Fruit fly (Drosophila melanogaster) whole organism, embryonic: ENCODE data around the gene Ppm1.

ENCODE experiments used
- Bdp1 ChIP-seq: fragments of 200-800 bp; sonication (Bioruptor generic); optimal IDR thresholded peaks from 3 replicates; lab custom pipeline; 2016; ENCODE audit warnings: missing biosample characterization, missing genetic modification characterization
- CG10274 ChIP-seq: fragments of 200-800 bp; sonication (Bioruptor generic); optimal IDR thresholded peaks from 3 replicates; lab custom pipeline; 2017; ENCODE audit warnings: missing biosample characterization, mild to moderate bottlenecking, missing genetic modification characterization
- CG11456 ChIP-seq: fragments of 200-800 bp; sonication (Bioruptor generic); IDR thresholded peaks from 3 replicates; pipeline ENCODE4 v1.3.6; 2022; ENCODE audit warnings: missing biosample characterization, missing genetic modification characterization
- CG11723 ChIP-seq: fragments of 200-800 bp; sonication (Bioruptor generic); optimal IDR thresholded peaks from 2 replicates; lab custom pipeline; 2017; ENCODE audit warnings: missing biosample characterization, mild to moderate bottlenecking, missing genetic modification characterization
- CG12071 ChIP-seq: fragments of 200-800 bp; sonication (Bioruptor generic); optimal IDR thresholded peaks from 3 replicates; lab custom pipeline; 2018; ENCODE audit warnings: missing biosample characterization, mild to moderate bottlenecking, missing genetic modification characterization
- CG13296 ChIP-seq: fragments of 200-800 bp; sonication (Bioruptor generic); optimal IDR thresholded peaks from 3 replicates; lab custom pipeline; 2018; ENCODE audit warnings: missing biosample characterization, mild to moderate bottlenecking, missing genetic modification characterization
- CG14014 ChIP-seq: fragments of 200-800 bp; sonication (Bioruptor generic); IDR thresholded peaks from 2 replicates; pipeline ENCODE4 v1.3.6; 2022; ENCODE audit warnings: missing biosample characterization, missing genetic modification characterization
- CG15073 ChIP-seq: fragments of 200-800 bp; sonication (Bioruptor generic); optimal IDR thresholded peaks from 2 replicates; lab custom pipeline; 2016; ENCODE audit warnings: missing biosample characterization, missing genetic modification characterization
- CG15269 ChIP-seq: fragments of 200-800 bp; sonication (Bioruptor generic); optimal IDR thresholded peaks from 2 replicates; lab custom pipeline; 2018; ENCODE audit warnings: missing biosample characterization, mild to moderate bottlenecking, missing genetic modification characterization, moderate library complexity
- CG16863 ChIP-seq: fragments of 200-800 bp; sonication (Bioruptor generic); optimal IDR thresholded peaks from 3 replicates; lab custom pipeline; 2016; ENCODE audit warnings: missing biosample characterization, missing genetic modification characterization
- CG17359 ChIP-seq: fragments of 200-800 bp; sonication (Bioruptor generic); optimal IDR thresholded peaks from 3 replicates; lab custom pipeline; 2018; ENCODE audit warnings: missing biosample characterization, mild to moderate bottlenecking, missing genetic modification characterization, moderate library complexity
- CG1832 ChIP-seq: fragments of 200-800 bp; sonication (Bioruptor generic); optimal IDR thresholded peaks from 2 replicates; lab custom pipeline; 2017; ENCODE audit warnings: missing biosample characterization, mild to moderate bottlenecking, missing genetic modification characterization, inconsistent platforms
- CG2120 ChIP-seq: fragments of 200-800 bp; sonication (Bioruptor generic); optimal IDR thresholded peaks from 3 replicates; lab custom pipeline; 2016; ENCODE audit warnings: missing biosample characterization, missing genetic modification characterization
- CG6175 ChIP-seq: fragments of 200-800 bp; sonication (Bioruptor generic); IDR thresholded peaks from 3 replicates; pipeline ENCODE4 v1.3.6; 2022; ENCODE audit warnings: missing biosample characterization, missing genetic modification characterization
- CG8388 ChIP-seq: fragments of 200-800 bp; sonication (Bioruptor generic); optimal IDR thresholded peaks from 2 replicates; lab custom pipeline; 2019; ENCODE audit warnings: missing biosample characterization, mild to moderate bottlenecking, missing genetic modification characterization, moderate library complexity
- CTCF ChIP-seq: fragments of 200-800 bp; sonication (Bioruptor generic); optimal IDR thresholded peaks from 2 replicates; lab custom pipeline; 2017; ENCODE audit warnings: missing biosample characterization, mild to moderate bottlenecking, missing genetic modification characterization, moderate library complexity
- Dbx ChIP-seq: fragments of 200-800 bp; sonication (Bioruptor generic); IDR thresholded peaks from 3 replicates; pipeline ENCODE4 v1.3.6; 2022; ENCODE audit warnings: missing biosample characterization, missing genetic modification characterization
- Dek ChIP-seq: fragments of 200-800 bp; sonication (Bioruptor generic); optimal IDR thresholded peaks from 3 replicates; lab custom pipeline; 2019; ENCODE audit warnings: missing biosample characterization, mild to moderate bottlenecking, missing genetic modification characterization, moderate library complexity
- Doc2 ChIP-seq: fragments of 200-800 bp; sonication (Bioruptor generic); IDR thresholded peaks from 2 replicates; pipeline ENCODE4 v1.3.6; 2022; ENCODE audit warnings: missing biosample characterization, missing genetic modification characterization
- Gug ChIP-seq: fragments of 200-800 bp; sonication (Bioruptor generic); IDR thresholded peaks from 4 replicates; pipeline ENCODE4 v1.3.6; 2022; ENCODE audit warnings: missing biosample characterization, missing genetic modification characterization
- HLHmδ ChIP-seq: fragments of 200-800 bp; sonication (Bioruptor generic); optimal IDR thresholded peaks from 2 replicates; lab custom pipeline; 2018; ENCODE audit warnings: missing biosample characterization, mild to moderate bottlenecking, missing genetic modification characterization, moderate library complexity
- HmgZ ChIP-seq: fragments of 200-800 bp; sonication (Bioruptor generic); optimal IDR thresholded peaks from 2 replicates; lab custom pipeline; 2018; ENCODE audit warnings: missing biosample characterization, mild to moderate bottlenecking, missing genetic modification characterization
- MBD-R2 ChIP-seq: fragments of 200-800 bp; sonication (Bioruptor generic); IDR thresholded peaks from 2 replicates; pipeline ENCODE4 v1.3.6; 2022; ENCODE audit warnings: missing biosample characterization, missing genetic modification characterization
- NK7.1 ChIP-seq: fragments of 200-800 bp; sonication (Bioruptor generic); optimal IDR thresholded peaks from 3 replicates; lab custom pipeline; 2016; ENCODE audit warnings: missing biosample characterization, missing genetic modification characterization
- Oaz ChIP-seq: fragments of 200-800 bp; sonication (Bioruptor generic); IDR thresholded peaks from 2 replicates; pipeline ENCODE4 v1.3.6; 2022; ENCODE audit warnings: missing biosample characterization, missing genetic modification characterization
- Pdp1 ChIP-seq, 2 experiments: fragments of 200-800 bp; sonication (Bioruptor generic); optimal IDR thresholded peaks; 3 replicates each; lab custom pipeline; 2016; ENCODE audit warnings: missing biosample characterization in 2 of 2, missing genetic modification characterization in 2 of 2, mild to moderate bottlenecking in 1 of 2, moderate library complexity in 1 of 2
- Scr ChIP-seq: fragments of 200-800 bp; sonication (Bioruptor generic); IDR thresholded peaks from 2 replicates; pipeline ENCODE4 v1.3.6; 2022; ENCODE audit warnings: missing biosample characterization, missing genetic modification characterization; ENCODE audit not compliant: partially characterized antibody
- Stat92E ChIP-seq, 3 experiments: fragments of >200 bp in 2 of 3; fragments of 200-800 bp in 1 of 3; sonication (Bioruptor generic) in 1 of 3; optimal IDR thresholded peaks; 2 replicates each; lab custom pipeline; 2017 to 2019; ENCODE audit warnings: missing biosample characterization in 3 of 3, missing genetic modification characterization in 3 of 3, mild to moderate bottlenecking in 1 of 3, moderate library complexity in 1 of 3
- Xrp1 ChIP-seq: fragments of 200-800 bp; sonication (Bioruptor generic); IDR thresholded peaks from 2 replicates; pipeline ENCODE4 v1.3.6; 2022; ENCODE audit warnings: missing biosample characterization, missing genetic modification characterization
- bbx ChIP-seq: fragments of 200-800 bp; sonication (Bioruptor generic); IDR thresholded peaks from 2 replicates; pipeline ENCODE4 v1.3.6; 2022; ENCODE audit warnings: missing biosample characterization, missing genetic modification characterization; ENCODE audit not compliant: partially characterized antibody
- chn ChIP-seq: fragments of 200-800 bp; sonication (Bioruptor generic); optimal IDR thresholded peaks from 2 replicates; lab custom pipeline; 2016; ENCODE audit warnings: missing biosample characterization, missing genetic modification characterization
- ftz-f1 ChIP-seq: fragments of 200-800 bp; sonication (Bioruptor generic); optimal IDR thresholded peaks from 2 replicates; lab custom pipeline; 2016; ENCODE audit warnings: missing biosample characterization, missing genetic modification characterization
- kah ChIP-seq: fragments of 200-800 bp; sonication (Bioruptor generic); optimal IDR thresholded peaks from 2 replicates; lab custom pipeline; 2018; ENCODE audit warnings: missing biosample characterization, mild to moderate bottlenecking, missing genetic modification characterization
- kay ChIP-seq: fragments of 200-800 bp; sonication (Bioruptor generic); optimal IDR thresholded peaks from 2 replicates; lab custom pipeline; 2016; ENCODE audit warnings: missing biosample characterization, missing genetic modification characterization
- lmd ChIP-seq: fragments of 200-800 bp; sonication (Bioruptor generic); IDR thresholded peaks from 2 replicates; pipeline ENCODE4 v1.3.6; 2022; ENCODE audit warnings: missing biosample characterization, missing genetic modification characterization
- nom ChIP-seq: fragments of 200-800 bp; sonication (Bioruptor generic); optimal IDR thresholded peaks from 2 replicates; lab custom pipeline; 2017; ENCODE audit warnings: missing biosample characterization, missing genetic modification characterization, mild to moderate bottlenecking, moderate library complexity, missing genetic modification reagents
- odd ChIP-seq: fragments of 200-800 bp; sonication (Bioruptor generic); optimal IDR thresholded peaks from 2 replicates; lab custom pipeline; 2017; ENCODE audit warnings: missing biosample characterization, mild to moderate bottlenecking, missing genetic modification characterization
- pan ChIP-seq, 4 experiments: fragments of >200 bp in 3 of 4; fragments of 200-800 bp in 1 of 4; sonication (Bioruptor generic) in 1 of 4; optimal IDR thresholded peaks in 3 of 4; IDR thresholded peaks in 1 of 4; 2 replicates each; pipeline versions ENCODE4 v1.3.6 to Lab custom; 2017 to 2022; ENCODE audit warnings: missing biosample characterization in 2 of 4, missing genetic modification characterization in 2 of 4, mixed read lengths in 1 of 4
- pnt ChIP-seq: fragments of 200-800 bp; sonication (Bioruptor generic); optimal IDR thresholded peaks from 3 replicates; lab custom pipeline; 2016; ENCODE audit warnings: missing biosample characterization, missing genetic modification characterization
- prd ChIP-seq, 3 experiments: fragments of >200 bp in 2 of 3; fragments of 200-800 bp in 1 of 3; sonication (Bioruptor generic) in 1 of 3; optimal IDR thresholded peaks in 2 of 3; IDR thresholded peaks in 1 of 3; 2 replicates in 2 of 3; 3 replicates in 1 of 3; pipeline versions ENCODE4 v1.3.6 to Lab custom; 2017 to 2022; ENCODE audit warnings: missing biosample characterization in 1 of 3, missing genetic modification characterization in 1 of 3
- pros ChIP-seq: fragments of 200-800 bp; sonication (Bioruptor generic); optimal IDR thresholded peaks from 3 replicates; lab custom pipeline; 2019; ENCODE audit warnings: missing biosample characterization, mild to moderate bottlenecking, missing genetic modification characterization, moderate library complexity
- sima ChIP-seq: fragments of 200-800 bp; sonication (Bioruptor generic); optimal IDR thresholded peaks from 2 replicates; lab custom pipeline; 2016; ENCODE audit warnings: missing biosample characterization, missing genetic modification characterization
- sr ChIP-seq: fragments of 200-800 bp; sonication (Bioruptor generic); IDR thresholded peaks from 3 replicates; pipeline ENCODE4 v1.3.6; 2022; ENCODE audit warnings: missing biosample characterization, missing genetic modification characterization
- stwl ChIP-seq: fragments of 200-800 bp; sonication (Bioruptor generic); optimal IDR thresholded peaks from 3 replicates; lab custom pipeline; 2018; ENCODE audit warnings: missing biosample characterization, mild to moderate bottlenecking, missing genetic modification characterization, moderate library complexity
- trh ChIP-seq: fragments of 200-800 bp; sonication (Bioruptor generic); optimal IDR thresholded peaks from 2 replicates; lab custom pipeline; 2016; ENCODE audit warnings: missing biosample characterization, missing genetic modification characterization
- unc-4 ChIP-seq: fragments of 200-800 bp; sonication (Bioruptor generic); IDR thresholded peaks from 2 replicates; pipeline ENCODE4 v1.3.6; 2022; ENCODE audit warnings: missing biosample characterization, missing genetic modification characterization; ENCODE audit not compliant: partially characterized antibody
- yki ChIP-seq: fragments of >200 bp; optimal IDR thresholded peaks from 3 replicates; lab custom pipeline; 2018
- zfh1 ChIP-seq: fragments of 200-800 bp; sonication (Bioruptor generic); IDR thresholded peaks from 3 replicates; pipeline ENCODE4 v1.3.6; 2022; ENCODE audit warnings: missing biosample characterization, missing genetic modification characterization

Ppm1 gene

DNA sequence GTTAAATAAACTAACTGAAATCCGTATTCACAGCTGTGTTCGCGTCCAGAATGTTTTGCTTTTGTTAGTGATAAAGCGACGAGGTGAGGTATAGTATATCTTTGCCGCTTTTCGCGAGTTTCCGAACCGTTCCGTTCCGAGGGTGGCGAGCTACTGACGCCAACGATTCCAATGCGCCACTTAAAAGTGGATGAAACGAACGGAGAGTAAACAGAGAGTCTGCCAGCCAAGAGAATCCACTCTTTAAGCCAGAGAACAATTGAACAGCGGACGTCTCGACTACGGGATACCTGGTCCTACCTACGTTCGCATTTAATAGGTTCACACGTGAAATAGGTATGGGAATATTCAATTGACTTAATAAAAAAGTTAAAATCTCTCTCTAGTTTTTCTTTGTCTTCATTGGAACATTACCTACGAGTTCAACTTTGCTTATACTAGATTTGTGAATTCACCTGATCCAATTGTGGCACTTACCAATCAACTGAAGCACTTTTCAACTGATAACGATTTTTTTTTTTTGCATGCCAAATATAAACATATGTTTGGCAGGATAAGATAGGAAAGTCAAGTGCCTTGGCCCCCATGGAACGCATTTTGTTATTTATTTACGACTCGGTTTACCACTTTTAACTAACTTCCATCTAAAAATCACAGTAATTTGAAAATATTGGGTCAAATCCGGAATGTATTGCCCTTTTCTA is 22.9 kb downstream of the Ppm1 start, which contains the start of gene CG13893:
Gene CG13893, minus strand, starts transcription at position 162 of the 704 bp plus-strand sequence.
- TF ChIP-seq zfh1 (GFP tag; lab: Robert Waterston, UW) (0 out of 3 replicates have a peak, but pooled peaks have one; percentile 20), pros (GFP tag; lab: Kevin White, UChicago) (peak; percentile 55), CG6175 (GFP tag; lab: Robert Waterston, UW) (0 out of 3 replicates have a peak, but pooled peaks have one; percentile 41), lmd (GFP tag; lab: Robert Waterston, UW) (no peak), CG8388 (GFP tag; lab: Kevin White, UChicago) (no peak), kay (GFP tag; lab: Kevin White, UChicago) (no peak), CG13296 (GFP tag; lab: Kevin White, UChicago) (peak; percentile 62), CG17359 (tag; lab: Kevin White, UChicago) (peak; percentile 18), pan (optimal IDR thresholded peaks at IDR 0.05; lab: Kevin White, UChicago) (peak in 1 of 2 experiments; percentile 78), pan (GFP tag; optimal IDR thresholded peaks at IDR 0.05 in 1 of 2, IDR thresholded peaks at IDR 0.05 in 1 of 2) (peak in 1 of 2 experiments; percentile 19), Scr (GFP tag; lab: Robert Waterston, UW) (peak; percentile 40; the same call in 1 of the 2 replicates), Oaz (no peak), Doc2 (GFP tag; lab: Robert Waterston, UW) (no peak), CG12071 (GFP tag; lab: Kevin White, UChicago) (peak; percentile 54), pnt (GFP tag; lab: Kevin White, UChicago) (no peak), odd (no peak), Stat92E (GFP tag; optimal IDR thresholded peaks at IDR 0.05; lab: Kevin White, UChicago) (peak in 1 of 3 experiments; percentile 76), CG15073 (GFP tag; lab: Kevin White, UChicago) (no peak), HmgZ (peak; percentile 73), Gug (GFP tag; lab: Robert Waterston, UW) (no peak; the same call in 3 of the 4 replicates), Dek (tag; lab: Kevin White, UChicago) (no peak), CG2120 (GFP tag; lab: Kevin White, UChicago) (peak; percentile 20), yki (lab: Kevin White, UChicago) (no peak), CTCF (GFP tag; lab: Kevin White, UChicago) (peak; percentile 39), prd (optimal IDR thresholded peaks at IDR 0.05; lab: Kevin White, UChicago) (no peak), prd (GFP tag; IDR thresholded peaks at IDR 0.05; lab: Robert Waterston, UW) (peak; percentile 8; the same call in 1 of the 3 replicates), CG15269 (peak; percentile 21), MBD-R2 (GFP tag; lab: Robert Waterston, UW) (peak; percentile 34; the same call in 1 of the 2 replicates), NK7.1 (GFP tag; lab: Kevin White, UChicago) (peak; percentile 11), Xrp1 (GFP tag; lab: Robert Waterston, UW) (peak; percentile 46; the same call in 1 of the 2 replicates), CG16863 (GFP tag; lab: Kevin White, UChicago) (peak; percentile 9), Bdp1 (GFP tag; lab: Kevin White, UChicago) (no peak), Pdp1 (GFP tag; optimal IDR thresholded peaks at IDR 0.05; lab: Kevin White, UChicago) (peak in 1 of 2 experiments; percentile 16), CG10274 (GFP tag; lab: Kevin White, UChicago) (no peak), HLHmδ (GFP tag; lab: Kevin White, UChicago) (peak; percentile 81), kah (GFP tag; lab: Kevin White, UChicago) (peak; percentile 24), Dbx (peak; percentile 67; the same call in 2 of the 3 replicates), bbx (GFP tag; lab: Robert Waterston, UW) (peak; percentile 40; the same call in 1 of the 2 replicates), ftz-f1 (GFP tag; lab: Kevin White, UChicago) (peak; percentile 40), sr (GFP tag; lab: Robert Waterston, UW) (peak; percentile 69; the same call in 2 of the 3 replicates), CG11723 (GFP tag; lab: Kevin White, UChicago) (no peak), unc-4 (GFP tag; lab: Robert Waterston, UW) (peak; percentile 39; the same call in 1 of the 2 replicates), stwl (no peak), CG11456 (GFP tag; lab: Robert Waterston, UW) (peak; percentile 57; the same call in 1 of the 3 replicates), nom (GFP tag; lab: Kevin White, UChicago) (peak; percentile 57), chn (GFP tag; lab: Kevin White, UChicago) (no peak), sima (GFP tag; lab: Kevin White, UChicago) (no peak), CG14014 (GFP tag; lab: Robert Waterston, UW) (peak; percentile 59; the same call in 1 of the 2 replicates), trh (no peak), CG1832 (GFP tag; lab: Kevin White, UChicago) (no peak)
